Worm (Caenorhabditis elegans) whole organism, dauer: ENCODE measurements around the gene fbxa-51.

Source experiments
- unc-62 ChIP-seq: sonication (generic microtip); optimal IDR thresholded peaks from 2 replicates; lab custom pipeline; 2017; ENCODE audit warnings: missing biosample characterization, missing genetic modification reagents, missing genetic modification characterization

Gene fbxa-51

DNA sequence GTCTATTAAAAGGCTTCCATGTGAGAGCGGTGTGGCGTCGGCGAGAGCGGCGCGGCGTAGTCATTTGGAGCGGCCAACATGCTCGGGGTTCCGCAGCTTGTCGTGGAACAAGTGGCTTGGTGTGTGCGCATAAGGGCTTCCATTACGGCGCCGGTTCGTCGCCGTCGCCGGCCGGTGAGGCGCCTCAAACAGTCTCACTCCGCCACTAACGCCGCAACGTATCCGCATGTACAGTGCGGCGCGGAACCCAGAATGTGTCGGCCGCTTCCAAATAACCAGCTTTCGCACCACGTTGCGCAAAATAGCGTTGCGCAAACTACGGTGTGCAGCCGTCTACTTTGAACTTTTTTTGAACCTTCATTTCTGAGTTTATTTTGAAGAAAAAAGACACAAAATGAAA, 8.9 kb downstream of the fbxa-51 start:
- no peak for TF ChIP-seq unc-62 (GFP tag; lab: Kevin White, UChicago)

DNA sequence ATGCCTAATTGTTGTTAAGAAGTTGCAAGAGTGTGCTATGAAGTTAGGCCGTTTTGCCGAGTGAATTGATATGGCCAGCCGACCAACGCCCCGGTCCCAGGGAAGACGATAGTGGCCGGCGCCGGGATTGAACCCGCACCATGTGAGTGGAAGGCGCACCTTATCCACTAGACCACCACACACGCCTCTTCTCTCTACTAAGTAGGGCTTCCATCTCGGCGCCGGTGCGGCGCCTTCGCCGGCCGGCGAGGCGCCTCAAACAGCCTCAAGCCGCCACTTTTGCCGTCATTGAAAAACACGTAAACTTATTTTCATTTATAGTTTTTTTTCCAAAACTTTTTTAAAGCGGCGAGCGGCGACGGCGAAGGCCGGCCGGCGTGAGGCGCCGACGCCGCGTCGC, 16.8 kb downstream of the fbxa-51 start:
- no peak for TF ChIP-seq unc-62 (GFP tag; lab: Kevin White, UChicago)

DNA sequence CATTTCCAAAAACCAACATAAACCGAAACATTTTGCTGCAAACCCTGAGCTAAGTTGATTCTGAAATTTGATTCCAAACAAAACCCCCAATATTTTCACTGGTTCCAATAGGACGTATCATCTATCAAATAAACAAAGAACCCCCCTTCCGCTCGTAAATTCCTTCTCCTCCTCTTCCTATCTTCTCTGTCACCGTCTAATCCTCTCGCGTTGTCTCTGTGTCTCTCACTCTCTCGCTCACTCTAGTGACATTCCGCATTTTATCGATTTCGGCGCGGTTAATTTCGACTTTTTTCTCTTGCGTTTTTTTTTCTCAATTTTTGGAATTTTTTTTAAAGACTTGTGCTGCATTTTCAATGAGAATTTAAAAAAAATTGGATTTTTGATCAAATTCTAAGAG, 19.9 kb downstream of the fbxa-51 start:
- TF ChIP-seq unc-62 (GFP tag; lab: Kevin White, UChicago) = no peak

DNA sequence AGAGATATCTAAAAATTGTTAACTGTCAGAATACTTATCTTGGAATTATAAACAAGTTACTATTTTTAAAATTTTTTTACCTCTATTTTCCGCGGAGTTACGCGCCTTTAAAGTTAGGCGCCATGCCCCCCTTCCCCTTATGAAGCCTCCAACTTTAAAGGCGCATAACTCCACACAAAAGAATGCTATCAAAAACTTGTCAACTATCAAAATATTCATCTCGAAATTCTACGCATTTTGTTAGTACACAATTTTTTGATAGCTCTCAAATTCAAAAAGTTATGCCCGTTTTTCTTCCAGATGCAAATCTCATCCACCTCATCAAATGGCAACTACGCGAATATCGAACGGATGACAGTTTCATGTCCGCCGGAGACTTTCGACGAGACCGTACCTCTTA, 20.9 kb downstream of the fbxa-51 start, which contains the start of gene tbc-10:
Gene tbc-10, plus strand, starts transcription at position 301 of the 400 bp plus-strand sequence.
- no peak for TF ChIP-seq unc-62 (GFP tag; lab: Kevin White, UChicago)

DNA sequence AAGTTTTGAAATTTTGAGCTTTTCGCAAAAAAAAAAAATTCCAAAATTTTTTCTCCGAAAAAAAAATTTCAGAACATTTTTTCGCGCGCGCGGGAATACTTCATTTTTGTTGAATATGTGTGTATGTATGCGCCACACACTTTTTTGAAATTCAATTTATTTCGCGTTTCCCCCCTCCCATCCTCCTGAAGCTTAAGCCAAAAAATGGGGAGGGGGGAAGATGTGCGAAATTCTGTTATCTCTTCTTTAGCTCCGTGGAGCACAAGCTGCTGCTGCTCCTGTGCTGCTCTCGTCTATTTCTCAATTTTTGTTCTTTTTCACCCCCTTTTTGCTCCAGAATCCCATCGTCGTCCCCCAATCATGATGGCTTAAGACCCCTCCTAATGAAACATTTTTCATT, 27.5 kb downstream of the fbxa-51 start:
- TF ChIP-seq unc-62 (GFP tag; lab: Kevin White, UChicago) = no peak

DNA sequence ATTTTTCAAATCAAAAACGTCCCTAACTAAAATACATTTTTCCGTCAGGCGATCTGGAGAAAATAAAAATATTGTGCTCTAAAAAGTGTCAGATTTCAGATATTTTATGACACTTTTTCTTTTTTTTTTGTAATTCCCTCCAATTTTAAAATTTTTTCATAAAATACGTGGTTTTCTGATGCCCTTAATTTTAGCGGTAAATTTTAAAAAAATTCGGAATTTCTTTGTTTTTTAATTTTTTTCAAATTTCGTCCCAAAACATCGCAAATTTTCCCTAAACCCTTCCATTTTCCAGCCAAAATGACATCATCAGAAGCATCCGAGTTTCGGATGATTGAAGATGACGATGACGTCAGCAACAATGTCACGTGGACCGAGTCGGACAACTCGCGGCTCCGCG, 29.5 kb downstream of the fbxa-51 start, which contains the start of gene trp-2:
Gene trp-2, plus strand, starts transcription at position 301 of the 400 bp plus-strand sequence.
- TF ChIP-seq unc-62 (GFP tag; lab: Kevin White, UChicago) = no peak

DNA sequence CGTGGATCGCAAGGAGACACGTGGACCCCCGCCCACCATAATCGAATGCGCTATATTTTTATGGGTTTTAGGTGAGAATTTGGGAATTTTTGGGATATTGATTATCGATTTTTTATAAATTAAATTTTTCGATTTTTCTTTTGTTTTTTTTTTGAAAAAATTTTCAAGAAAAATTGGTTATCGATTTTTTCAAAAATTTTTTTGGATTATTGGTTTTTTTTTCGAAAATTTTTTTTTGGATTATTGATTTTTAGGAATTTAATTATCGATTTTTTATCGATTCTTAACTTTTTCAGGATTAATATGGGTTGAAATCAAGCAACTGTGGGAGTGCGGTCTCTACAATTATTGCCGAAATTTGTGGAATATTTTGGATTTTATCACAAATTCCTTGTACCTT, 34.5 kb downstream of the fbxa-51 start:
- TF ChIP-seq unc-62 (GFP tag; lab: Kevin White, UChicago) = no peak

DNA sequence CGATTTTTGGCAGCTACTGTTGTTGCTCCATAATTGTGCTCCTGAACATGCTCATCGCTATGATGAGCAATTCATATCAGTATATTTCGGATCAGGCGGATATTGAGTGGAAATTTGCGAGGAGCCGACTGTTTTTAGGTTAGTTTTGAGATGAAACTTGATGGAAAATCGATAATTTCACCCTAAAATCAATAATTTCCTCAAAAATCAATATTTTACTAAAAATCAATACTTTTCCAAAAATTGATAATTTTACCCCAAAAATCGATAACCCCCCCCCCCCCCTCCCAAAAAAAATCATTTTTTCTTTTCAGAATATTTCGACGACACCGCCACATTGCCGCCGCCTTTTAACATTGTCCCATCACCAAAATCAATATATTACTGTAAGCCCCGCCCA, 36.8 kb downstream of the fbxa-51 start:
- no peak for TF ChIP-seq unc-62 (GFP tag; lab: Kevin White, UChicago)

DNA sequence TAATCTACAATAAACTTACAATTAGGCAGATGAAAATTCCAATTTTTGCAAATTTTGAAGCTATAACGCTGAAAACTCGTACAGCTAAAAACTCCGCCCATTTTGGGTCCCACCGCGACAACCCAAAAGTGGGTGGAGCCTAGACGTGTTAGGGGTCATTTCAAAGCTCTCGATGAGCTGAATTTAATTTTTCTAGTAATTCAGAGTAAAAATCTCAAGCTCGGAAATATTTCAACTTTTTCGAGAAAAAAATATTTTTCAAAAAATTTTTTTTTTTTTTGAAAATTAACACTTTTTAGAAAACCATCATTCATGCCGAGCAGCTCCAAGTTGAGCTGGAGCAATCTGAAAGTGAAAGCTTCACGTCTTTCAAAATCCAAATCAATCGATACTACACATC, 39.2 kb downstream of the fbxa-51 start, which contains the start of gene R06B10.7:
Gene R06B10.7, minus strand, starts transcription at position 101 of the 400 bp plus-strand sequence.
- no peak for TF ChIP-seq unc-62 (GFP tag; lab: Kevin White, UChicago)

DNA sequence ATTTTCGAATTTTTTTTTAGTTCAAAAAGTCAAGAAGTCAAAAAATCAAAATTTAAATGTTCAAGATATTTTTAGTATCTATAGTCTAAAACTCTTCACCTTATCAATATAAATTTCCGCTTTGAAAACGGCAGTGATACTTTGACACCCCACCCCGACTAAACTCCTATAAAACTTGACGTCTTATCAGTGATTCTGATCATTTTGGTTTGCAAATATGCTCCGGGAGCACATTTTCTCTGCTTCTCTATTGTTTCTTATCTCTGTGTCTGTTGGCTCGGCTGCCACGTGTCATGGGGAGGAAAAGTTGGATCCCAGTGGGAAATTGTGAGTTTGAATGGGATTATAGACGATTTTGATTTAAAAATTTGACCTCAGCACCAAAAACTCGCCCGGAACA, 40.4 kb downstream of the fbxa-51 start, which contains the start of gene clec-150:
Gene clec-150, plus strand, starts transcription at position 198 of the 400 bp plus-strand sequence.
- TF ChIP-seq unc-62 (GFP tag; lab: Kevin White, UChicago) = no peak

DNA sequence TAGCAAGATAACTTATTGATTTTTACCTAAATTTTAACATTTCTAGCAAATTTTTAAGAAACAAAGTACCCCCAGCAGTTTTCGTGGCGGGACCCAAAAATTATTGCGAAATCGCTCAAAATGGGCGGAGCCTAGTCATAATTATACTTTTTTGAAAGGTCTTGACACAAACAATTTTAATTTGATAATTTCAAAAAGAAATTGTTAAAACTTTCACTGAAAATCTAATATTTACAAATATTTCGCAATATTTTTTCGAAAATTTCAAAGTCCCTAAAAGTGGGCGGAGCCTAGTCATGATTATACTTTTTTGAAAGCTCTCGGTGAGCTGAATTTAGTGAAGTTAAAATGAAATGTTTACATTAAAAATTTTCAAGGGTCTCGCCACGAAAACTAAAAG, 42.4 kb downstream of the fbxa-51 start:
- TF ChIP-seq unc-62 (GFP tag; lab: Kevin White, UChicago) = no peak

DNA sequence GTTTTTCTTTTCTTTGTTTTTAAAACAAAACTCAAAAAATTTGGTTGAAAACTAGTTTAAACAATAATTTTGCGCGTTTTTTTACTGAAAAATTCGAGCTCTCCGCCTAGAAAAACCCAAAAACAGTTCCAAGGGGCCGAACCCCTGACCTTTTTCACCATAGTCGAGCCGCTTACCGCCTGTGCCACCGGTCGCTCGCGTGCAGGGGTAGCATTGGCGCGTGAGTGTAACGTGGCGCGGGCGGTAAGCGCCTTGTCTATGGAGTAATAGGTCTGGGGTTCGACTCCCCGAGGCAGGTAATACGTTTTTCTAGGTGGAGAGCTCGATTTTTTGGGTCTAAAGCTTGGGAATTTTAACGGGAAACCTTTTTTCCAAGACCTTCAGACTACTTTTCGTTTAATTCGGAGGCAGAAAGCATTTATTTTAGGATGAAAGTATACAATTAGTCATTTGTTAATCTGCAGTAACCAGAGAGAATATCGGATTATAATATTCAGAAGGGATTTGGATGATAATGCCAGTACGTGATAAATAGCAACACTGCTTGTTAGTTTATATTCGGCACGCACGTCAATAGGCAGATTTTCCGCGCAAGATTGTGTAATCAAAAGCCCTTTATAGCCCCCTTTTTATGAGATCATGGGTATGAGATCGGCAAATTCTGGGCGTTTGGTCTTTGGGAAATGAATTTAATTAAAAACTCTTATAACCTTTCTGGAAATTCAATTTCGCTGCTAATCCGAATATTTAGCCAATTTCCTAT, 45.3 kb downstream of the fbxa-51 start:
- TF ChIP-seq unc-62 (GFP tag; lab: Kevin White, UChicago) = no peak

DNA sequence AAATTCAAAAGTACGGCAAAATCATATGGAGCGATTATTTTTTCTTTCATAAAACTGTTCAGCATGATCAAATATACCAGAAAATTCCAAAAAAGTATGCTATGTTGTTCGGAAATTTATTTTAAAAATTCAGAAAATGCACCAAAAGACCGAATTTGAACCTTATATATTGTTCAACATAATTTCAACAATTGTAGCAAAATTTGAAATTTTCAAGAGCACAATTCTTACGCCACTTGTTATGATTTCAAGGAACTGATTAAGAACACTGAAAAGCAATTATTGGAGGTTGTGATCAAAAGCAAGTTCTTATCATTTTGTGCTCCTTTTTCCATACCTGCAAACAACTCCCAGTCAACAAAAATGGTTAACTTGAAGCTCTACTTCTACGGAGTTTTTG, 46.0 kb downstream of the fbxa-51 start, which contains the start of gene clc-27:
Gene clc-27, plus strand, starts transcription at position 301 of the 400 bp plus-strand sequence.
- TF ChIP-seq unc-62 (GFP tag; lab: Kevin White, UChicago) = no peak

DNA sequence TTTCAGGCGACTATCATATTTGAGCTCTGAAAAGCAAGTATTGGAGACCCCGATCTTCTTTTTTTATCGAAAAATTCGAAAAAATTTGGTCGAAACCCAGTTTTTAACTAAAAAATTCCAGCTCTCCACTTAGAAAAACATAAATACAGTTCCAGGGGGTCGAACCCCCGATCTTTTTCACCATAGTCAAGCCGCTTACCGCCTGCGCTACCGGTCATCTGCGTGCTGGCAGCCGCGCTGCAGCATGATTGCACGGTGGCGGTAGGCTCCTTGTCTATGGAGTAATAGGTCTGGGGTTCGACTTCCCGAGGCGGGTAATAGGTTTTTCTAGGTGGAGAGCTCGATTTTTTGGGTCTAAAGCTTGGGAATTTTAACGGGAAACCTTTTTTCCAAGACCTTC, 47.7 kb downstream of the fbxa-51 start, which contains the start of gene clc-24:
Gene clc-24, plus strand, starts transcription at position 263 of the 400 bp plus-strand sequence.
- no peak for TF ChIP-seq unc-62 (GFP tag; lab: Kevin White, UChicago)
